Fruit fly (Drosophila melanogaster) Kc167 (cell line): Measurements from ENCODE around the gene CG42537.

Source experiments
- Myc ChIP-seq: fragments of >200 bp; optimal IDR thresholded peaks from 2 replicates; lab custom pipeline; 2017; ENCODE audit warnings: missing external identifiers
- h ChIP-seq: fragments of >200 bp; optimal IDR thresholded peaks from 3 replicates; lab custom pipeline; 2018; ENCODE audit warnings: missing external identifiers
- insv ChIP-seq: fragments of >200 bp; optimal IDR thresholded peaks from 3 replicates; lab custom pipeline; 2018; ENCODE audit warnings: missing external identifiers
- psq ChIP-seq: fragments of >200 bp; optimal IDR thresholded peaks from 2 replicates; lab custom pipeline; 2017; ENCODE audit warnings: missing external identifiers

DNA sequence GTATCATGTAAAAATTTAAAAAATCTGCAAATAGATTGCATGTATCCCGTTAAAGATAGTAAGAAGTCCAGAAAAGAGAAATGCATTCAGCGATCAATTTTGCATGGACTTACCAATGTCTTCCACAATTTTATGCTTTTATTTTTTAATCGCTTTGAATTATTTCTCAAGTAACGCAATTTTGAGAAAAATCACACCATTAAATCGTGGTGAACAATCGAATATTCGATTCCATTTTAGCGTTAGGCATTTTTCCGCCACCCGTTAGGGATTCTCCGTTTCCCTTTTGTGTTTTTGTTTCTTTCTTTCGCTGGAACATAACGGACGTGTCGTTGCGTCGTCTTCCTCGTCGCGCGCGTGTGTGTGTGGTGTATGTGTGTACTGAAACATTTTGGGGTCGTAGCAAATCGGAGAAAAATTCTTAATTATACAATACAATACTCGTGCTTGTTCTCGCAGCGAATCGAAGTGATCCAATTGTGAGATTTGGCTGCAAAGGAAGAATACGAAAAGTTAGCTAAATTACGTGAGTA, 29.0 kb downstream of the CG42537 start, which contains the start of gene gpp:
- TF ChIP-seq insv (lab: Kevin White, UChicago) (no peak), psq (lab: Kevin White, UChicago) (peak; percentile 92), h (lab: Kevin White, UChicago) (no peak), Myc (lab: Kevin White, UChicago) (no peak)
